Fruit fly (Drosophila melanogaster) whole organism, pupa: ENCODE measurements around the gene side-III.

ENCODE experiments used
- CG10348 ChIP-seq: fragments of 200-800 bp; sonication (Bioruptor generic); IDR thresholded peaks from 2 replicates; pipeline ENCODE4 v1.3.6; 2022; ENCODE audit warnings: missing biosample characterization, missing genetic modification characterization
- CG12605 ChIP-seq: fragments of 200-800 bp; sonication (Bioruptor generic); IDR thresholded peaks from 2 replicates; pipeline ENCODE4 v1.3.6; 2022; ENCODE audit warnings: missing biosample characterization, missing genetic modification characterization
- CG13204 ChIP-seq: fragments of 200-800 bp; sonication (Bioruptor generic); optimal IDR thresholded peaks from 2 replicates; lab custom pipeline; 2018; ENCODE audit warnings: missing biosample characterization, mild to moderate bottlenecking, missing genetic modification characterization, moderate library complexity
- CG14655 ChIP-seq: fragments of 200-800 bp; sonication (Bioruptor generic); optimal IDR thresholded peaks from 3 replicates; lab custom pipeline; 2017; ENCODE audit warnings: mild to moderate bottlenecking, missing biosample characterization, missing genetic modification reagents, missing genetic modification characterization
- CG15710 ChIP-seq: fragments of 200-800 bp; sonication (Bioruptor generic); optimal IDR thresholded peaks from 2 replicates; lab custom pipeline; 2018; ENCODE audit warnings: missing biosample characterization, mild to moderate bottlenecking, missing genetic modification characterization, moderate library complexity
- CG17806 ChIP-seq: fragments of 200-800 bp; sonication (Bioruptor generic); optimal IDR thresholded peaks from 2 replicates; lab custom pipeline; 2018; ENCODE audit warnings: missing biosample characterization, mild to moderate bottlenecking, missing genetic modification characterization, moderate library complexity
- CG32121 ChIP-seq: fragments of 200-800 bp; sonication (Bioruptor generic); IDR thresholded peaks from 2 replicates; pipeline ENCODE4 v1.3.6; 2022; ENCODE audit warnings: missing biosample characterization, missing genetic modification characterization
- CG34367 ChIP-seq: fragments of 200-800 bp; sonication (Bioruptor generic); optimal IDR thresholded peaks from 2 replicates; lab custom pipeline; 2018; ENCODE audit warnings: missing biosample characterization, mild to moderate bottlenecking, missing genetic modification characterization
- CG4496 ChIP-seq: fragments of 200-800 bp; sonication (Bioruptor generic); IDR thresholded peaks from 3 replicates; pipeline ENCODE4 v1.3.6; 2022; ENCODE audit warnings: missing biosample characterization, missing genetic modification characterization
- CG8159 ChIP-seq: fragments of 200-800 bp; sonication (Bioruptor generic); optimal IDR thresholded peaks from 3 replicates; lab custom pipeline; 2018; ENCODE audit warnings: missing biosample characterization, mild to moderate bottlenecking, missing genetic modification characterization, moderate library complexity
- CG8301 ChIP-seq: fragments of 200-800 bp; sonication (Bioruptor generic); optimal IDR thresholded peaks from 2 replicates; lab custom pipeline; 2018; ENCODE audit warnings: missing biosample characterization, mild to moderate bottlenecking, missing genetic modification characterization
- CG9948 ChIP-seq: fragments of 200-800 bp; sonication (Bioruptor generic); optimal IDR thresholded peaks from 2 replicates; lab custom pipeline; 2018; ENCODE audit warnings: missing biosample characterization, mild to moderate bottlenecking, missing genetic modification characterization, moderate library complexity
- D1 ChIP-seq: fragments of 200-800 bp; sonication (Bioruptor generic); optimal IDR thresholded peaks from 2 replicates; lab custom pipeline; 2018; ENCODE audit warnings: missing biosample characterization, mild to moderate bottlenecking, missing genetic modification characterization, moderate library complexity
- EcR ChIP-seq: fragments of 200-800 bp; sonication (Bioruptor generic); optimal IDR thresholded peaks from 3 replicates; lab custom pipeline; 2019; ENCODE audit warnings: missing biosample characterization, missing genetic modification characterization, mild to moderate bottlenecking, moderate library complexity, missing genetic modification reagents
- Ets98B ChIP-seq: fragments of 200-800 bp; sonication (Bioruptor generic); IDR thresholded peaks from 2 replicates; pipeline ENCODE4 v1.3.6; 2022; ENCODE audit warnings: missing biosample characterization, missing genetic modification characterization
- Pif1A ChIP-seq: fragments of 200-800 bp; sonication (Bioruptor generic); optimal IDR thresholded peaks from 3 replicates; lab custom pipeline; 2016; ENCODE audit warnings: missing biosample characterization, missing genetic modification characterization
- Pif1B ChIP-seq: fragments of 200-800 bp; sonication (Bioruptor generic); optimal IDR thresholded peaks from 3 replicates; lab custom pipeline; 2016; ENCODE audit warnings: missing biosample characterization, missing genetic modification characterization
- Snoo ChIP-seq: fragments of 200-800 bp; sonication (Bioruptor generic); optimal IDR thresholded peaks from 3 replicates; lab custom pipeline; 2017; ENCODE audit warnings: missing biosample characterization, mild to moderate bottlenecking, missing genetic modification characterization, inconsistent platforms
- fd96Ca ChIP-seq: fragments of 200-800 bp; sonication (Bioruptor generic); IDR thresholded peaks from 3 replicates; pipeline ENCODE4 v1.3.6; 2022; ENCODE audit warnings: missing biosample characterization, missing genetic modification characterization
- gl ChIP-seq: fragments of 200-800 bp; sonication (Bioruptor generic); optimal IDR thresholded peaks from 2 replicates; lab custom pipeline; 2018; ENCODE audit warnings: missing biosample characterization, mild to moderate bottlenecking, missing genetic modification characterization
- rn ChIP-seq: fragments of 200-800 bp; sonication (Bioruptor generic); IDR thresholded peaks from 2 replicates; pipeline ENCODE4 v1.3.6; 2022; ENCODE audit warnings: missing biosample characterization, missing genetic modification characterization

The side-III gene

dm6 chr3R:5821243-5821642 lies 138.1 kb downstream of the side-III start, which contains the start of gene Hpr1:
Hpr1 (minus strand) TSS chr3R:5821440.
- no peak for TF ChIP-seq CG17806 (tag; lab: Kevin White, UChicago)
- TF ChIP-seq CG15710 = no peak
- TF ChIP-seq Snoo (tag; lab: Kevin White, UChicago) = no peak
- TF ChIP-seq D1 = no peak
- no peak for TF ChIP-seq fd96Ca (GFP tag; lab: Robert Waterston, UW)
- TF ChIP-seq CG14655 (GFP tag; lab: Kevin White, UChicago) = no peak
- TF ChIP-seq Pif1A (GFP tag; lab: Kevin White, UChicago) = no peak
- TF ChIP-seq CG34367 (tag; lab: Kevin White, UChicago) = no peak
- no peak for TF ChIP-seq CG8159 (tag; lab: Kevin White, UChicago)
- TF ChIP-seq EcR = no peak
- no peak for TF ChIP-seq CG13204 (GFP tag; lab: Kevin White, UChicago)
- no peak for TF ChIP-seq Ets98B (GFP tag; lab: Robert Waterston, UW)

DNA sequence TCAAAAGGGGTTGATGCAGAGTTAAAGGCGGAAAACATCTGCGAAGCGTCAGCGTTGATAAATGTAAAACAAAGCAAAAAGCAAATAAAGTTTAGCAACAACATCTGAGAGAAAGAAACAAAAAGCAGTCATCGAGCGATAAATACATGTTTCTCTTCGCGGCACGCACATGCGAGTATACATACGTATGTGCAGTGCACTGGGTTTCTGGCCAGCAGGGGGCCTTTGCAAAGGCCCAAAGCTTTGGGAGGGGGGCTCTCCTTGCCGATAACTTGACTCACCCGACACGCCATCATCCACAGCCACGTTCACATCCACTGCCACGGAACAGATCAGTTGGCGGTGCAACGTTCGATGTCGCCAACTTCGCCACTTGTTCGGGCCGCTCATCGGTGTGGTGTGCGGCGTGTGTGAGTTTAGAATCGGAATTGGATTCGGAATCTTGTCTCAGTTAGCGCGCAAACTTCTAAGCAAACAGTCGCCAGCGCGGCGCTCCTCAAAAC lies 146.1 kb downstream of the side-III start, which contains the start of gene CG42675:
TSS of gene CG42675 (plus strand) at position 453 of the 503 bp plus-strand sequence.
- TF ChIP-seq CG9948 (tag; lab: Kevin White, UChicago) = no peak
- peak; percentile 63; the same call in 2 of the 3 replicates for TF ChIP-seq CG4496 (GFP tag; lab: Robert Waterston, UW)
- TF ChIP-seq EcR = no peak
- no peak for TF ChIP-seq CG13204 (GFP tag; lab: Kevin White, UChicago)
- TF ChIP-seq Pif1B = no peak
- TF ChIP-seq CG14655 (GFP tag; lab: Kevin White, UChicago) = no peak
- no peak for TF ChIP-seq CG10348 (GFP tag; lab: Robert Waterston, UW)
- no peak for TF ChIP-seq D1
- no peak for TF ChIP-seq CG15710
- no peak for TF ChIP-seq CG17806 (tag; lab: Kevin White, UChicago)
- no peak for TF ChIP-seq fd96Ca (GFP tag; lab: Robert Waterston, UW)
- TF ChIP-seq rn (GFP tag; lab: Robert Waterston, UW) = no peak
- TF ChIP-seq CG8301 (tag; lab: Kevin White, UChicago) = no peak
- TF ChIP-seq Snoo (tag; lab: Kevin White, UChicago) = no peak
- TF ChIP-seq Ets98B (GFP tag; lab: Robert Waterston, UW) = peak; percentile 37; the same call in 1 of the 2 replicates
- TF ChIP-seq CG34367 (tag; lab: Kevin White, UChicago) = no peak
- no peak for TF ChIP-seq gl (tag; lab: Kevin White, UChicago)
- TF ChIP-seq Pif1A (GFP tag; lab: Kevin White, UChicago) = no peak
- peak; percentile 14; the same call in 1 of the 2 replicates for TF ChIP-seq CG32121 (GFP tag; lab: Robert Waterston, UW)
- TF ChIP-seq CG12605 (GFP tag; lab: Robert Waterston, UW) = no peak
- no peak for TF ChIP-seq CG8159 (tag; lab: Kevin White, UChicago)
